Worm (Caenorhabditis elegans): ENCODE data around the gene dgn-2.
A peak's percentile ranks its signal among the peaks of the same experiment; 100 is the strongest.

The dgn-2 gene

ce11 chrX:1367416-1367815 is at the start of gene dgn-2:
TSS of gene dgn-2 (minus strand) at chrX:1367516.
- no peak for TF ChIP-seq ztf-25 (GFP tag; IDR thresholded peaks at IDR 0.05)

DNA sequence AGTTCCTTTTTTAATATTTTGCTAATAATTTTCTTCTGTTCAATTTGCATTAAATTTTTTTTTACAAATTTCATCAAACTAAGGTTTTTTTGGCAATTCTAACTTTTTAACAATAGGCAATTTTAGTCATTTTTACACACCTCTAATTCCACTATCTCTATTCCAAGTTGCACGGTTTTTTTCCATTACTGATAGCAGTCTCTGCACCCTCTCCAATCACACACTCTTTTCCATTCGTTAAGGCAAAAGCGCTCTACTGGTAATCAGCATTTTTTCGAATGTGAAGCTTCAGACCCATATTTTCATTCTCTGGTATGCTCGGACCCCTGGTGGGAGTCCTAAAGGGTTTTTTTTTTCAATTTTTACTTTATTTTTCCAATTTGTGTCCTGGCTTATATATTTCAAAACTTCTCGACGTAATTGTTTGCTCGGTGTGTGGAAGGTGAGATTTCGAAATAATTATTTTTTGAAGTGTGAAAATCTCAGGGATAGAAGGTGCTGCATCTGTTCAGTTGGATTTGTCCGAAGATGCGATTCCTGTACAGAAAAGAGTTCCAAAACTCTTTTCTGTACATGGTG is 49.5 kb upstream of the dgn-2 start, which contains the start of the genes F19G12.4 and F19G12.8:
Gene F19G12.4 (plus strand): TSS at position 529 of the 579 bp plus-strand sequence.
Gene F19G12.8 (plus strand): TSS at position 545 of the 579 bp plus-strand sequence.
- 0 out of 2 replicates have a peak, but pooled peaks have one; percentile 29 for TF ChIP-seq mcd-1 (GFP tag; IDR thresholded peaks at IDR 0.05)
- no peak for TF ChIP-seq mel-28 (tag; optimal IDR thresholded peaks at IDR 0.05; ENCODE audit: borderline replicate concordance)
- TF ChIP-seq ztf-18 (tag; optimal IDR thresholded peaks at IDR 0.05), result no peak
- no peak for TF ChIP-seq let-607 (tag; optimal IDR thresholded peaks at IDR 0.05)
- TF ChIP-seq attf-6 (GFP tag; IDR thresholded peaks at IDR 0.05), result no peak
- peak; percentile 37 for TF ChIP-seq nhr-80 (tag; optimal IDR thresholded peaks at IDR 0.05)
- TF ChIP-seq K12H6.12 (tag; optimal IDR thresholded peaks at IDR 0.05), result no peak
- TF ChIP-seq T26A5.8 (tag; optimal IDR thresholded peaks at IDR 0.05), result no peak
- TF ChIP-seq tlf-1 (GFP tag; optimal IDR thresholded peaks at IDR 0.05), result no peak
- no peak for TF ChIP-seq cebp-2 (GFP tag; IDR thresholded peaks at IDR 0.05)
- no peak for TF ChIP-seq egrh-3 (GFP tag; IDR thresholded peaks at IDR 0.05)
- TF ChIP-seq lir-1 (GFP tag; conservative IDR thresholded peaks at IDR 0.05), result no peak
- 0 out of 2 replicates have a peak, but pooled peaks have one; percentile 28 for TF ChIP-seq dox-1 (GFP tag; IDR thresholded peaks at IDR 0.05)

DNA sequence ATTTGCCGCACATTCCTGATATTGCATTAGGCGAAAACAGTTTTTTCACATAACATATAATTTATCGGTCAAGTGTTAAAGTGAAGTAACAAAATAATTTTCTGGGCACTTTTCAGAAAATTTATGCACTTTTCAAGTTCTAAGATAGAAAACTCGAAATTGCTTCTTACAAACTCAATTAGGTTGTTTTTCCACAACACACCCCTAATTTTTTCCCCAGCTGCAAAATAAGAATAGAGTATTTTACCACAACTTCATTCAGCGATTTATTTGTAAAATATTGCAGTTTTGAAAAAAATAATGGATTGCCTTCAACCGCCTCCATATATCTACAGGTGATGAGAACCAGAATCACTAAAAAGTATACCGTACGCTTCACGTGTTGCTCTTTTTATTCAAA is 45.5 kb upstream of the dgn-2 start, which contains the start of gene srh-19:
Gene srh-19 (plus strand): TSS at position 301 of the 400 bp plus-strand sequence.
- TF ChIP-seq attf-3 (GFP tag; conservative IDR thresholded peaks at IDR 0.05) (no peak), hsf-1 (GFP tag; IDR thresholded peaks at IDR 0.05) (no peak), die-1 (tag; optimal IDR thresholded peaks at IDR 0.05) (no peak), F33H1.4 (GFP tag; IDR thresholded peaks at IDR 0.05) (no peak), athp-1 (tag; optimal IDR thresholded peaks at IDR 0.05) (no peak), D2030.7 (GFP tag; IDR thresholded peaks at IDR 0.05) (no peak), akir-1 (GFP tag; optimal IDR thresholded peaks at IDR 0.05) (no peak), ceh-91 (GFP tag; IDR thresholded peaks at IDR 0.05) (no peak), madf-6 (GFP tag; IDR thresholded peaks at IDR 0.05) (no peak), F57C9.4 (tag; optimal IDR thresholded peaks at IDR 0.05) (no peak)

ce11 chrX:1410552-1410951 is 43.2 kb upstream of the dgn-2 start, which contains the start of gene abu-2:
TSS of gene abu-2 (minus strand) at chrX:1410652.
- no peak for TF ChIP-seq Y95B8A.8 (GFP tag; IDR thresholded peaks at IDR 0.05)
- no peak for TF ChIP-seq aptf-2 (GFP tag; conservative IDR thresholded peaks at IDR 0.05)
- no peak for TF ChIP-seq fkh-3 (tag; optimal IDR thresholded peaks at IDR 0.05)
- no peak for TF ChIP-seq attf-3 (GFP tag; conservative IDR thresholded peaks at IDR 0.05)
- TF ChIP-seq snpc-1.1 (tag; optimal IDR thresholded peaks at IDR 0.05; ENCODE audit: insufficient read depth), result no peak
- no peak for TF ChIP-seq hlh-26 (GFP tag; conservative IDR thresholded peaks at IDR 0.05)
- no peak for TF ChIP-seq mel-28 (tag; optimal IDR thresholded peaks at IDR 0.05; ENCODE audit: borderline replicate concordance)
- no peak for TF ChIP-seq ceh-100 (GFP tag; IDR thresholded peaks at IDR 0.05)
- no peak for TF ChIP-seq dpl-1 (GFP tag; optimal IDR thresholded peaks at IDR 0.05)
- no peak for TF ChIP-seq unc-62 (GFP tag; optimal IDR thresholded peaks at IDR 0.05)
- TF ChIP-seq cebp-1 (GFP tag; IDR thresholded peaks at IDR 0.05), result no peak
- no peak for TF ChIP-seq cebp-1 (tag; optimal IDR thresholded peaks at IDR 0.05)
- no peak for TF ChIP-seq nfya-2 (GFP tag; IDR thresholded peaks at IDR 0.05)
- no peak for TF ChIP-seq T26A5.8 (tag; optimal IDR thresholded peaks at IDR 0.05)
- TF ChIP-seq atf-7 (tag; optimal IDR thresholded peaks at IDR 0.05), result no peak
- TF ChIP-seq ztf-18 (tag; optimal IDR thresholded peaks at IDR 0.05), result no peak
- TF ChIP-seq egrh-3 (GFP tag; IDR thresholded peaks at IDR 0.05), result no peak
- no peak for TF ChIP-seq tbp1 (GFP tag; optimal IDR thresholded peaks at IDR 0.05)
